Fruit fly (Drosophila melanogaster) whole organism, prepupa: Measurements from ENCODE around the gene Cks30A.

Experiments used
- CG15336 ChIP-seq: fragments of 200-800 bp; sonication (Bioruptor generic); IDR thresholded peaks from 2 replicates; pipeline ENCODE4 v1.3.6; 2022; ENCODE audit warnings: missing biosample characterization, missing genetic modification characterization
- CG3919 ChIP-seq: fragments of 200-800 bp; sonication (Bioruptor generic); optimal IDR thresholded peaks from 3 replicates; lab custom pipeline; 2016; ENCODE audit warnings: missing biosample characterization, missing genetic modification characterization
- CG9139 ChIP-seq: fragments of 200-800 bp; sonication (Bioruptor generic); optimal IDR thresholded peaks from 3 replicates; lab custom pipeline; 2017; ENCODE audit warnings: missing biosample characterization, mild to moderate bottlenecking, missing genetic modification characterization
- achi ChIP-seq: fragments of 200-800 bp; sonication (Bioruptor generic); optimal IDR thresholded peaks from 3 replicates; lab custom pipeline; 2016; ENCODE audit warnings: missing biosample characterization, missing genetic modification characterization
- dac ChIP-seq: fragments of 200-800 bp; sonication (Bioruptor generic); optimal IDR thresholded peaks from 2 replicates; lab custom pipeline; 2017; ENCODE audit warnings: missing biosample characterization, mild to moderate bottlenecking, missing genetic modification characterization
- topi ChIP-seq: fragments of 200-800 bp; sonication (Bioruptor generic); optimal IDR thresholded peaks from 3 replicates; lab custom pipeline; 2016; ENCODE audit warnings: missing biosample characterization, missing genetic modification characterization

- TF ChIP-seq CG9139 (GFP tag; lab: Kevin White, UChicago) (no peak), CG3919 (GFP tag; lab: Kevin White, UChicago) (no peak), topi (GFP tag; lab: Kevin White, UChicago) (no peak), CG15336 (GFP tag; lab: Robert Waterston, UW) (no peak), dac (GFP tag; lab: Kevin White, UChicago) (no peak), achi (GFP tag; lab: Kevin White, UChicago) (no peak)
Measured at dm6 chr2L:9330628-9331027, at the start of gene Cks30A.
